Worm (Caenorhabditis elegans): ENCODE results near the gene inx-6.

inx-6 gene

DNA sequence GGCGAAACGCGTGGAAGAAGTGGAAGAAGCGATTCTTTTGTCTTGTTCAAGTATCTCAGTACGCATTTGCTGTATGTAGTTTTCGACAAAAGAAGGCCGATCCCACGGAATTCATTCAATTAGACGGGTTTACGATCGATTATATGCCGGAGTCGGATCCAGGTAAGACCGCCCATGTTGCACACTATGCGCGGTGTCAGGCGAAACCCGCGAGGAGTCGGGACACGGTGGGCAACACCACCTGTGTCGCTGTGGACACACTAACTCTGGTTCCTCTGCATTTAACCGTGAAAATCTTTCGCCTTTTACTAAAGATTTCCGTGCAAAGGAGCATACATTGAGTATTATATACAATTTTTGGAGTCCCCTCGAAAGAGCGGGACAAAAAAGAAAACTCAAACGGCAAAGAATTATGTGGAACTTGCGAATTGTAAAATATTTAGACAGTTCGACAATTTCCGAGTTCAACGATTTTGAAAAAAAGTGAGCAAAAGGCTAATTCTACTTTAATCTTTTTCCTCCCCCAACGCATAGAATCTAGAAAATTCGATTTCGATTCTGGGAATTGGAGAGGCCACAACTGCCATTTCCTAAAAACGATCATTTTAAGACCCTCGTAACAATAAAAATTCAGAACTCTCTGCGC, 35.5 kb downstream of the inx-6 start:
- no peak for TF ChIP-seq nhr-77 (tag; optimal IDR thresholded peaks at IDR 0.05)
- no peak for TF ChIP-seq unc-62 (GFP tag; optimal IDR thresholded peaks at IDR 0.05)
- no peak for TF ChIP-seq zag-1 (tag; optimal IDR thresholded peaks at IDR 0.05)
- TF ChIP-seq egl-27 (tag; optimal IDR thresholded peaks at IDR 0.05), result no peak
- no peak for TF ChIP-seq fkh-10 (GFP tag; optimal IDR thresholded peaks at IDR 0.05)
- TF ChIP-seq pqm-1 (tag; optimal IDR thresholded peaks at IDR 0.05), result no peak
- no peak for TF ChIP-seq nhr-28 (tag; optimal IDR thresholded peaks at IDR 0.05)
- no peak for TF ChIP-seq nhr-76 (tag; optimal IDR thresholded peaks at IDR 0.05)
- TF ChIP-seq eor-1 (tag; optimal IDR thresholded peaks at IDR 0.05), result no peak
- no peak for TF ChIP-seq lin-39 (tag; optimal IDR thresholded peaks at IDR 0.05)
- no peak for TF ChIP-seq ztf-4 (tag; optimal IDR thresholded peaks at IDR 0.05)
- no peak for TF ChIP-seq nhr-11 (tag; optimal IDR thresholded peaks at IDR 0.05)
- no peak for TF ChIP-seq mml-1 (tag; optimal IDR thresholded peaks at IDR 0.05)
- TF ChIP-seq ceh-82 (tag; optimal IDR thresholded peaks at IDR 0.05), result no peak
- TF ChIP-seq elt-1 (tag; optimal IDR thresholded peaks at IDR 0.05), result no peak
- TF ChIP-seq pha-4 (tag; optimal IDR thresholded peaks at IDR 0.05), result no peak
- no peak for TF ChIP-seq aly-2 (tag; optimal IDR thresholded peaks at IDR 0.05)
- no peak for TF ChIP-seq nhr-237 (tag; optimal IDR thresholded peaks at IDR 0.05)
- TF ChIP-seq ztf-11 (tag; optimal IDR thresholded peaks at IDR 0.05), result no peak
- TF ChIP-seq elt-2 (tag; optimal IDR thresholded peaks at IDR 0.05), result no peak

DNA sequence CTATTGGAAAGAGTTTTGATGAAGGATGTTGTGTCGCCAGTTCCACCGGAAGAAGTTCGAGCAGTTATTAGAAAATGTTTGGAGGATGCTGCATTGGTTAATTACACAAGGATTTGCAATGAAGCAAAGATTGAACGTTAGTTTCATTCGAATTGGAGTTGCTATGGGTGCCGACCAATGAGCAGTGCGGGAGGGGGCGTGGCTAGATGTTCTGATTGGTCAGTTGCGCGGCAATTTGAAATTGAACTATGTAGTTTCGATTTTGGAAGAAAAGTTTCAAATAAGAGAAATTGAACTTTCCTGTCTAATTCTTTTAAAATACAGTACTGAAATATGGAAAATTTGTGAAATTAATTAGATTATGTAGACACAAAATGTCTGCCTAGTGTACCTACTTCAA, 36.8 kb downstream of the inx-6 start:
- TF ChIP-seq nfya-1 (tag; optimal IDR thresholded peaks at IDR 0.05; ENCODE audit: insufficient read depth), result peak; percentile 67
- TF ChIP-seq nhr-67 (tag; optimal IDR thresholded peaks at IDR 0.05), result no peak

DNA sequence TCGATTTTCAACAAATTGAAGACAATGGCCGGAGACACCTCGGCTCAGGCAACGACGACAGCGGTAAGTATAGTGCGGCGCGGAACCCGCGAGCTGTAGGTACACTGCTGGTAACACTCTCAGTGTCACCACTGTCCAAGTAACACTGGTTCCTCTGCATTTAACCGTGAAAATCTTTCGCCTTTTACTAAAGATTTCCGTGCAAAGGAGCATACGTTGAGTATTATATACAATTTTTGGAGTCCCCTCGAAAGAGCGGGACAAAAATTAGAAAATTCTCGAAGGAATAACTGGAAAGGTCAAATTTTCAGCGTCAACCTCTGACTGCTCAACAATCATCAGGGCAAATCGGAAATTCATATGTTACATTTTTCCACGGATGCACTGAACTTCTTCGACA, 39.6 kb downstream of the inx-6 start:
- TF ChIP-seq nhr-11 (tag; optimal IDR thresholded peaks at IDR 0.05) (no peak), snpc-4 (tag; optimal IDR thresholded peaks at IDR 0.05) (peak; percentile 12), nhr-67 (tag; optimal IDR thresholded peaks at IDR 0.05) (no peak)

DNA sequence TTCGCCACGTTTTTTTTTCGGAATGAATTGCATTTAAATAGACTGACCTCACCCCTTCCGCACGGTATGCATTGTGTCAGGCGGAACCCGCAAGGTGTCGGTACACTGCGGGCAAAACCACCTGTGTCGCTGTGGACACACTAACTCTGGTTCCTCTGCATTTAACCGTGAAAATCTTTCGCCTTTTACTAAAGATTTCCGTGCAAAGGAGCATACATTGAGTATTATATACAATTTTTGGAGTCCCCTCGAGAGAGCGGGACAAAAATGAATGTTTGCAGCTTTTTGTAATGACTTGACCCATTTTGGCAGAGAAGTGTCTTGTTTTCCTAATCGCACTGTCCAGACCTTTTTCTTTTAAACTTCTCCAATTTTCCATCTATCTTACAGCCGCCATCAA, 40.6 kb downstream of the inx-6 start:
- peak; percentile 10 for TF ChIP-seq elt-2 (tag; optimal IDR thresholded peaks at IDR 0.05)

DNA sequence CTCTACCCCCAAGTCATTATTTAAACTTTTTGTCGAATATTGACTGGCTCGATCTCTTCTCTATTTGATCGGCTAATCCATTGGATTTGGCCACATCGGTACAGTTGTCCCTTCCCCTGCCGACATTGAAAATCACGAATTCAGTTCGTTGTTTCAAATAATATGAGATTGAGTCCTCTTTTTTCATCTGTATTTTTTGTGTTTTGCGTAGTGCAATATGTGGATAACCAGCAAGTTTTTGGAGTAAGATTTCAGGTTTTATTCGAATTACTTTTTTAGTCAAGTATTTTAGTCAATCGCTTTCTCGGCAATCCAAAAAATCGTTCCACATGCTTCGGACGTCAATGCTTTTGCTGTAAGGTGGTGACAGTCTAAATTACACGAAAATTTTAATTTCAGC, 42.7 kb downstream of the inx-6 start, which contains the start of gene F07C6.3:
F07C6.3 (plus strand) TSS at position 148 of the 400 bp plus-strand sequence.
- TF ChIP-seq mml-1 (tag; optimal IDR thresholded peaks at IDR 0.05), result no peak
- no peak for TF ChIP-seq ceh-9 (tag; optimal IDR thresholded peaks at IDR 0.05)
- TF ChIP-seq eor-1 (tag; optimal IDR thresholded peaks at IDR 0.05), result no peak
- TF ChIP-seq elt-2 (tag; optimal IDR thresholded peaks at IDR 0.05), result no peak
- no peak for TF ChIP-seq ama-1 (optimal IDR thresholded peaks at IDR 0.05)
- no peak for TF ChIP-seq nhr-23 (tag; optimal IDR thresholded peaks at IDR 0.05)
- TF ChIP-seq nhr-67 (tag; optimal IDR thresholded peaks at IDR 0.05), result no peak
- TF ChIP-seq zag-1 (tag; optimal IDR thresholded peaks at IDR 0.05), result no peak
- no peak for TF ChIP-seq pqm-1 (tag; optimal IDR thresholded peaks at IDR 0.05)
- TF ChIP-seq hmg-11 (tag; optimal IDR thresholded peaks at IDR 0.05), result no peak
- no peak for TF ChIP-seq lsy-12 (tag; optimal IDR thresholded peaks at IDR 0.05)
- no peak for TF ChIP-seq fkh-2 (tag; optimal IDR thresholded peaks at IDR 0.05)
- no peak for TF ChIP-seq daf-12 (tag; optimal IDR thresholded peaks at IDR 0.05)
- TF ChIP-seq ceh-16 (tag; optimal IDR thresholded peaks at IDR 0.05), result no peak

DNA sequence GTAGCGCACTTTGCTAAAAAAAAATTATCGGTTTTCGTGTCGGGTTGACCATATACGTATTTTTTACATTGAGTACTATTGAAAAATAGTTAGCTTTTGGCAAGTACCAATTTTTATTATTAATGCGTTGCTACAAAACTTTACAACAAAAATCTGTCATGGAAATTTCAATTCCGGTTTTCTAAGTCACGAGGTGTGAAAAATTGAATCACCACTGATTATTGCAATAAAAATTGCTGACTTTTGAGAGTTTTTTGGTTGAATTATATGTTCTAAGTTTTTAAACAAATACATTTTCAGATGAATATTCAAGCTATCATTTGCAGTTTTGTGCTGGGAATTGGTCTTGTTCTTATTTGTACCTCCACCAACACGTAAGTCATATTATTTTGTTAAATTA, 44.5 kb downstream of the inx-6 start, which contains the start of gene F07C6.2:
F07C6.2 (plus strand) TSS at position 301 of the 400 bp plus-strand sequence.
- no peak for TF ChIP-seq fkh-2 (tag; optimal IDR thresholded peaks at IDR 0.05)
- TF ChIP-seq eor-1 (tag; optimal IDR thresholded peaks at IDR 0.05), result no peak
- TF ChIP-seq egl-27 (tag; optimal IDR thresholded peaks at IDR 0.05), result no peak
- no peak for TF ChIP-seq lin-15B (tag; optimal IDR thresholded peaks at IDR 0.05)
- no peak for TF ChIP-seq ztf-4 (tag; optimal IDR thresholded peaks at IDR 0.05)
- TF ChIP-seq ztf-11 (tag; optimal IDR thresholded peaks at IDR 0.05), result no peak
- TF ChIP-seq fos-1 (tag; optimal IDR thresholded peaks at IDR 0.05), result no peak
- no peak for TF ChIP-seq nhr-23 (tag; optimal IDR thresholded peaks at IDR 0.05)
- no peak for TF ChIP-seq nhr-11 (tag; optimal IDR thresholded peaks at IDR 0.05)
